Worm (Caenorhabditis elegans): Measurements from ENCODE around the gene zhit-3.

- TF ChIP-seq elt-2 (tag; optimal IDR thresholded peaks at IDR 0.05) = no peak
- no peak for TF ChIP-seq egl-27 (tag; optimal IDR thresholded peaks at IDR 0.05)
- TF ChIP-seq fkh-10 (GFP tag; optimal IDR thresholded peaks at IDR 0.05) = no peak
- TF ChIP-seq zag-1 (tag; optimal IDR thresholded peaks at IDR 0.05) = no peak
- no peak for TF ChIP-seq ceh-28 (tag; optimal IDR thresholded peaks at IDR 0.05)
- no peak for TF ChIP-seq ceh-9 (tag; optimal IDR thresholded peaks at IDR 0.05)
- no peak for TF ChIP-seq nhr-12 (tag; optimal IDR thresholded peaks at IDR 0.05)
- no peak for TF ChIP-seq elt-3 (tag; optimal IDR thresholded peaks at IDR 0.05)
- TF ChIP-seq nhr-237 (tag; optimal IDR thresholded peaks at IDR 0.05) = no peak
- TF ChIP-seq nhr-76 (tag; optimal IDR thresholded peaks at IDR 0.05) = no peak
- no peak for TF ChIP-seq nfya-1 (tag; optimal IDR thresholded peaks at IDR 0.05; ENCODE audit: insufficient read depth)
- TF ChIP-seq tbx-2 (tag; optimal IDR thresholded peaks at IDR 0.05) = no peak
Observed at ce11 chrV:10198386-10198785, 13.5 kb downstream of the zhit-3 start, which contains the start of gene ZK856.6.
